Fruit fly (Drosophila melanogaster) whole organism, prepupa: ENCODE results near the gene CG31689.

Experiments used
- Blimp-1 ChIP-seq: fragments of 200-800 bp; sonication (Bioruptor generic); optimal IDR thresholded peaks from 3 replicates; lab custom pipeline; 2017; ENCODE audit warnings: missing biosample characterization, missing genetic modification characterization, mild to moderate bottlenecking, moderate library complexity, missing genetic modification reagents
- CG11294 ChIP-seq: fragments of 200-800 bp; sonication (Bioruptor generic); IDR thresholded peaks from 2 replicates; pipeline ENCODE4 v1.3.6; 2022; ENCODE audit warnings: missing biosample characterization, missing genetic modification characterization
- CG11902 ChIP-seq: fragments of 200-800 bp; sonication (Bioruptor generic); optimal IDR thresholded peaks from 3 replicates; lab custom pipeline; 2016; ENCODE audit warnings: missing biosample characterization, missing genetic modification characterization
- CG1621 ChIP-seq: fragments of 200-800 bp; sonication (Bioruptor generic); optimal IDR thresholded peaks from 3 replicates; lab custom pipeline; 2018; ENCODE audit warnings: missing biosample characterization, mild to moderate bottlenecking, missing genetic modification characterization
- CG16779 ChIP-seq: fragments of 200-800 bp; sonication (Bioruptor generic); optimal IDR thresholded peaks from 3 replicates; lab custom pipeline; 2017; ENCODE audit warnings: missing biosample characterization, mild to moderate bottlenecking, missing genetic modification characterization
- CG3032 ChIP-seq: fragments of 200-800 bp; optimal IDR thresholded peaks from 2 replicates; lab custom pipeline; 2019; ENCODE audit warnings: missing biosample characterization, mild to moderate bottlenecking, missing genetic modification characterization, moderate library complexity
- CG31627 ChIP-seq: fragments of 200-800 bp; sonication (Bioruptor generic); optimal IDR thresholded peaks from 3 replicates; lab custom pipeline; 2016; ENCODE audit warnings: missing biosample characterization, missing genetic modification characterization
- CG32006 ChIP-seq: fragments of 200-800 bp; sonication (Bioruptor generic); optimal IDR thresholded peaks from 3 replicates; lab custom pipeline; 2017; ENCODE audit warnings: missing biosample characterization, mild to moderate bottlenecking, missing genetic modification characterization
- CG3919 ChIP-seq: fragments of 200-800 bp; sonication (Bioruptor generic); optimal IDR thresholded peaks from 3 replicates; lab custom pipeline; 2016; ENCODE audit warnings: missing biosample characterization, missing genetic modification characterization
- CG4318 ChIP-seq: fragments of 200-800 bp; sonication (Bioruptor generic); optimal IDR thresholded peaks from 3 replicates; lab custom pipeline; 2017; ENCODE audit warnings: missing biosample characterization, mild to moderate bottlenecking, missing genetic modification characterization
- CG6163 ChIP-seq: fragments of 200-800 bp; sonication (Bioruptor generic); IDR thresholded peaks from 3 replicates; pipeline ENCODE4 v1.3.6; 2022; ENCODE audit warnings: missing biosample characterization, missing genetic modification characterization
- CG6276 ChIP-seq: fragments of 200-800 bp; sonication (Bioruptor generic); optimal IDR thresholded peaks from 2 replicates; lab custom pipeline; 2017; ENCODE audit warnings: missing biosample characterization, mild to moderate bottlenecking, missing genetic modification characterization
- CG6792 ChIP-seq: fragments of 200-800 bp; sonication (Bioruptor generic); optimal IDR thresholded peaks from 3 replicates; lab custom pipeline; 2016; ENCODE audit warnings: missing biosample characterization, missing genetic modification characterization
- CG6808 ChIP-seq: fragments of 200-800 bp; sonication (Bioruptor generic); optimal IDR thresholded peaks from 3 replicates; lab custom pipeline; 2017; ENCODE audit warnings: missing biosample characterization, missing genetic modification characterization, mild to moderate bottlenecking, moderate library complexity, missing genetic modification reagents
- CG6854 ChIP-seq: fragments of 200-800 bp; sonication (Bioruptor generic); optimal IDR thresholded peaks from 2 replicates; lab custom pipeline; 2017; ENCODE audit warnings: missing biosample characterization, mild to moderate bottlenecking, missing genetic modification characterization
- CG7368 ChIP-seq: fragments of 200-800 bp; sonication (Bioruptor generic); optimal IDR thresholded peaks from 3 replicates; lab custom pipeline; 2016; ENCODE audit warnings: missing biosample characterization, missing genetic modification characterization
- CG8119 ChIP-seq: fragments of 200-800 bp; sonication (Bioruptor generic); IDR thresholded peaks from 3 replicates; pipeline ENCODE4 v1.3.6; 2022; ENCODE audit warnings: missing biosample characterization, missing genetic modification characterization
- CG8319 ChIP-seq: fragments of 200-800 bp; sonication (Bioruptor generic); optimal IDR thresholded peaks from 3 replicates; lab custom pipeline; 2016; ENCODE audit warnings: missing biosample characterization, missing genetic modification characterization
- CG8632 ChIP-seq: fragments of 200-800 bp; sonication (Bioruptor generic); optimal IDR thresholded peaks from 3 replicates; lab custom pipeline; 2016; ENCODE audit warnings: missing biosample characterization, missing genetic modification characterization
- CG9139 ChIP-seq: fragments of 200-800 bp; sonication (Bioruptor generic); optimal IDR thresholded peaks from 3 replicates; lab custom pipeline; 2017; ENCODE audit warnings: missing biosample characterization, mild to moderate bottlenecking, missing genetic modification characterization
- Eip75B ChIP-seq: fragments of 200-800 bp; sonication (Bioruptor generic); optimal IDR thresholded peaks from 3 replicates; lab custom pipeline; 2016; ENCODE audit warnings: missing biosample characterization, missing genetic modification characterization
- Eip78C ChIP-seq: fragments of 200-800 bp; sonication (Bioruptor generic); peaks from one replicate; lab custom pipeline; 2016; ENCODE audit warnings: missing biosample characterization, missing genetic modification characterization
- Ets21C ChIP-seq: fragments of 200-800 bp; sonication (Bioruptor generic); optimal IDR thresholded peaks from 3 replicates; lab custom pipeline; 2016; ENCODE audit warnings: missing biosample characterization, missing genetic modification characterization
- Ets96B ChIP-seq: fragments of 200-800 bp; optimal IDR thresholded peaks from 2 replicates; lab custom pipeline; 2019; ENCODE audit warnings: missing biosample characterization, mild to moderate bottlenecking, missing genetic modification characterization, moderate library complexity
- Gug ChIP-seq: fragments of 200-800 bp; sonication (Bioruptor generic); IDR thresholded peaks from 2 replicates; pipeline ENCODE4 v1.3.6; 2022; ENCODE audit warnings: missing biosample characterization, missing genetic modification characterization
- Hr38 ChIP-seq: sonication (Bioruptor generic); optimal IDR thresholded peaks from 2 replicates; lab custom pipeline; 2016; ENCODE audit warnings: missing biosample characterization, missing genetic modification characterization
- Hr39 ChIP-seq: fragments of 200-800 bp; sonication (Bioruptor generic); optimal IDR thresholded peaks from 2 replicates; lab custom pipeline; 2016; ENCODE audit warnings: missing biosample characterization, missing genetic modification characterization
- Hr4 ChIP-seq: fragments of 200-800 bp; sonication (Bioruptor generic); optimal IDR thresholded peaks from 3 replicates; lab custom pipeline; 2016; ENCODE audit warnings: missing biosample characterization, missing genetic modification characterization
- Lpt ChIP-seq: fragments of 200-800 bp; sonication (Bioruptor generic); optimal IDR thresholded peaks from 3 replicates; lab custom pipeline; 2016; ENCODE audit warnings: missing biosample characterization, missing genetic modification characterization
- Met ChIP-seq: fragments of 200-800 bp; sonication (Bioruptor generic); optimal IDR thresholded peaks from 3 replicates; lab custom pipeline; 2016; ENCODE audit warnings: missing biosample characterization, missing genetic modification characterization
- OdsH ChIP-seq: fragments of 200-800 bp; sonication (Bioruptor generic); optimal IDR thresholded peaks from 3 replicates; lab custom pipeline; 2016; ENCODE audit warnings: missing biosample characterization, missing genetic modification characterization
- Smox ChIP-seq: fragments of 200-800 bp; sonication (Bioruptor generic); optimal IDR thresholded peaks from 3 replicates; lab custom pipeline; 2016; ENCODE audit warnings: missing biosample characterization, missing genetic modification characterization
- Sox102F ChIP-seq: fragments of 200-800 bp; sonication (Bioruptor generic); optimal IDR thresholded peaks from 2 replicates; lab custom pipeline; 2016; ENCODE audit warnings: missing biosample characterization, mild to moderate bottlenecking, missing genetic modification characterization
- Sox15 ChIP-seq: fragments of 200-800 bp; sonication (Bioruptor generic); optimal IDR thresholded peaks from 3 replicates; lab custom pipeline; 2016; ENCODE audit warnings: missing biosample characterization, missing genetic modification characterization
- achi ChIP-seq: fragments of 200-800 bp; sonication (Bioruptor generic); optimal IDR thresholded peaks from 3 replicates; lab custom pipeline; 2016; ENCODE audit warnings: missing biosample characterization, missing genetic modification characterization
- cyc ChIP-seq: fragments of 200-800 bp; sonication (Bioruptor generic); optimal IDR thresholded peaks from 3 replicates; lab custom pipeline; 2016; ENCODE audit warnings: missing biosample characterization, missing genetic modification characterization
- dac ChIP-seq: fragments of 200-800 bp; sonication (Bioruptor generic); optimal IDR thresholded peaks from 2 replicates; lab custom pipeline; 2017; ENCODE audit warnings: missing biosample characterization, mild to moderate bottlenecking, missing genetic modification characterization
- dsx ChIP-seq: fragments of 200-800 bp; optimal IDR thresholded peaks from 3 replicates; lab custom pipeline; 2019; ENCODE audit warnings: missing biosample characterization, mild to moderate bottlenecking, missing genetic modification characterization, moderate library complexity; ENCODE audit not compliant: poor library complexity, severe bottlenecking
- eg ChIP-seq: fragments of 200-800 bp; sonication (Bioruptor generic); IDR thresholded peaks from 3 replicates; pipeline ENCODE4 v1.3.6; 2022; ENCODE audit warnings: missing biosample characterization, missing genetic modification characterization
- esn ChIP-seq: fragments of 200-800 bp; sonication (Bioruptor generic); optimal IDR thresholded peaks from 2 replicates; lab custom pipeline; 2016; ENCODE audit warnings: missing biosample characterization, mild to moderate bottlenecking, missing genetic modification characterization, moderate library complexity
- fd59A ChIP-seq: fragments of 200-800 bp; sonication (Bioruptor generic); optimal IDR thresholded peaks from 2 replicates; lab custom pipeline; 2017; ENCODE audit warnings: missing biosample characterization, mild to moderate bottlenecking, missing genetic modification characterization, missing genetic modification reagents
- fd85E ChIP-seq: fragments of 200-800 bp; sonication (Bioruptor generic); optimal IDR thresholded peaks from 3 replicates; lab custom pipeline; 2016; ENCODE audit warnings: missing biosample characterization, missing genetic modification characterization
- fkh ChIP-seq: fragments of 200-800 bp; sonication (Bioruptor generic); optimal IDR thresholded peaks from 3 replicates; lab custom pipeline; 2017; ENCODE audit warnings: missing biosample characterization, mild to moderate bottlenecking, missing genetic modification characterization, moderate library complexity
- net ChIP-seq: fragments of 200-800 bp; sonication (Bioruptor generic); optimal IDR thresholded peaks from 3 replicates; lab custom pipeline; 2016; ENCODE audit warnings: missing biosample characterization, missing genetic modification characterization
- pdm3 ChIP-seq: fragments of 200-800 bp; sonication (Bioruptor generic); optimal IDR thresholded peaks from 3 replicates; lab custom pipeline; 2016; ENCODE audit warnings: missing biosample characterization, missing genetic modification characterization
- salr ChIP-seq, 2 experiments: fragments of 200-800 bp; sonication (Bioruptor generic); optimal IDR thresholded peaks; 3 replicates each; lab custom pipeline; 2016 to 2018; ENCODE audit warnings: missing biosample characterization in 2 of 2, missing genetic modification characterization in 2 of 2, mild to moderate bottlenecking in 1 of 2
- spab ChIP-seq: fragments of 200-800 bp; sonication (Bioruptor generic); optimal IDR thresholded peaks from 2 replicates; lab custom pipeline; 2017; ENCODE audit warnings: missing biosample characterization, mild to moderate bottlenecking, missing genetic modification characterization, missing genetic modification reagents
- svp ChIP-seq: fragments of 200-800 bp; sonication (Bioruptor generic); peaks from one replicate; lab custom pipeline; 2016; ENCODE audit warnings: missing biosample characterization, missing genetic modification characterization
- topi ChIP-seq: fragments of 200-800 bp; sonication (Bioruptor generic); optimal IDR thresholded peaks from 3 replicates; lab custom pipeline; 2016; ENCODE audit warnings: missing biosample characterization, missing genetic modification characterization
- vri ChIP-seq: fragments of 200-800 bp; sonication (Bioruptor generic); optimal IDR thresholded peaks from 3 replicates; lab custom pipeline; 2016; ENCODE audit warnings: missing biosample characterization, mild to moderate bottlenecking, missing genetic modification characterization

CG31689 gene

dm6 chr2L:2728577-2728976 is 3.1 kb downstream of the CG31689 start:
- TF ChIP-seq CG32006 (GFP tag; lab: Kevin White, UChicago) (peak; percentile 37), Eip78C (peak; percentile 6), fd85E (GFP tag; lab: Kevin White, UChicago) (no peak), Hr4 (GFP tag; lab: Kevin White, UChicago) (peak; percentile 41), svp (GFP tag; lab: Kevin White, UChicago) (peak; percentile 23)
- TF ChIP-seq, all 60 proteins: peak for 4

- TF ChIP-seq CG7368 (GFP tag; lab: Kevin White, UChicago) (no peak), dsx (peak; percentile 3), Eip75B (GFP tag; lab: Kevin White, UChicago) (no peak), eg (peak; percentile 57; the same call in 2 of the 3 replicates), vri (GFP tag; lab: Kevin White, UChicago) (no peak), fd85E (GFP tag; lab: Kevin White, UChicago) (no peak), dac (GFP tag; lab: Kevin White, UChicago) (no peak), CG16779 (tag; lab: Kevin White, UChicago) (no peak), CG6854 (GFP tag; lab: Kevin White, UChicago) (no peak), CG8632 (GFP tag; lab: Kevin White, UChicago) (no peak), Hr4 (GFP tag; lab: Kevin White, UChicago) (peak; percentile 44), Ets21C (GFP tag; lab: Kevin White, UChicago) (no peak), Gug (no peak), esn (GFP tag; lab: Kevin White, UChicago) (no peak), fd59A (GFP tag; lab: Kevin White, UChicago) (no peak), cyc (no peak), topi (GFP tag; lab: Kevin White, UChicago) (no peak), pdm3 (GFP tag; lab: Kevin White, UChicago) (peak; percentile 24), CG8319 (GFP tag; lab: Kevin White, UChicago) (no peak), CG4318 (GFP tag; lab: Kevin White, UChicago) (no peak), CG11902 (GFP tag; lab: Kevin White, UChicago) (no peak), CG3919 (GFP tag; lab: Kevin White, UChicago) (no peak), CG31627 (GFP tag; lab: Kevin White, UChicago) (no peak), CG6163 (peak; percentile 66; the same call in 2 of the 3 replicates), Hr38 (no peak), Blimp-1 (GFP tag; lab: Kevin White, UChicago) (no peak), OdsH (peak; percentile 17), Lpt (GFP tag; lab: Kevin White, UChicago) (no peak), CG8119 (GFP tag; lab: Robert Waterston, UW) (no peak), Sox102F (GFP tag; lab: Kevin White, UChicago) (no peak), Met (GFP tag; lab: Kevin White, UChicago) (no peak), CG11294 (GFP tag; lab: Robert Waterston, UW) (peak; percentile 48; the same call in 1 of the 2 replicates), CG3032 (no peak), CG6276 (GFP tag; lab: Kevin White, UChicago) (no peak), CG6792 (no peak), CG6808 (GFP tag; lab: Kevin White, UChicago) (peak; percentile 24), CG32006 (GFP tag; lab: Kevin White, UChicago) (peak; percentile 54), net (GFP tag; lab: Kevin White, UChicago) (peak; percentile 17), Eip78C (peak; percentile 28), Ets96B (no peak), spab (GFP tag; lab: Kevin White, UChicago) (no peak), Sox15 (GFP tag; lab: Kevin White, UChicago) (no peak), CG9139 (GFP tag; lab: Kevin White, UChicago) (no peak), CG1621 (no peak), fkh (no peak), achi (GFP tag; lab: Kevin White, UChicago) (peak; percentile 35), svp (GFP tag; lab: Kevin White, UChicago) (no peak), salr (GFP tag; optimal IDR thresholded peaks at IDR 0.05; lab: Kevin White, UChicago) (no peak), Hr39 (no peak), Smox (GFP tag; lab: Kevin White, UChicago) (no peak)
These were observed 4.4 kb downstream of the CG31689 start for dm6 chr2L:2729882-2730281.
